Worm (Caenorhabditis elegans): ENCODE results near the gene nhr-76.

DNA sequence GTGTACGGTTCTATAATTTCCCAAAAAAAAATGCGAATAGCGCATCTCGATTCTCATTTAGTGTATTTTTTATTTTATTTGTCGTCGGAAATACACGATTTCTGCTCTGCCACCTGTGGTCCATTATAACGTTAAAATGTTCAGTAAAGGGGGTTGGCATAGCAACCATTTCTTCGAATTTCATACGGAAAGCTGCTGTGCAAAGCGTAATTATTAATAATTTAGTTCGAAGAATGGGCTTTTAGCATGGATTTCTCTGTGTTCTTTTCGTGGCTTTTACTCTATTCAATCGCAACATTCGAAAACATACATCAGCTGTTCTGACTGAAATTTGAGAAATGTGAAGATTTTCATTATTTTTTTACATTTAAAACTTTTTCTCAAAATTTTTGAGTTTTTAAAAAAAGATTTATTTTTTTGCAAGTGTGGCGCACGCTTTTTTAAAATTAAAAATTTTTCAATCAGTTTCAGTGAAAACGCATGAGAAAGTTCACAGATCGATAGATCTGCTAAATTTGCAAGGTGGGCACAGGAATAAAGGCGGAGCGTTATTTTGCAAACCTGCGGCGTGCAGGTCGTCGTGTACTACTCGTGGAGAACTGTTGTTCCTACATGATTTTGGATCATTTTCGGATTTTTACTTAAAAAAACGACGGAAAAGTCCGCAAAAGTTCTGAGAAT, 31.3 kb downstream of the nhr-76 start:
- TF ChIP-seq ztf-23 (GFP tag; IDR thresholded peaks at IDR 0.05) = no peak
- TF ChIP-seq flt-1 (GFP tag; IDR thresholded peaks at IDR 0.05) = no peak
- TF ChIP-seq ref-1 (GFP tag; conservative IDR thresholded peaks at IDR 0.05) = no peak
